Worm (Caenorhabditis elegans): ENCODE measurements around the gene srd-20.

DNA sequence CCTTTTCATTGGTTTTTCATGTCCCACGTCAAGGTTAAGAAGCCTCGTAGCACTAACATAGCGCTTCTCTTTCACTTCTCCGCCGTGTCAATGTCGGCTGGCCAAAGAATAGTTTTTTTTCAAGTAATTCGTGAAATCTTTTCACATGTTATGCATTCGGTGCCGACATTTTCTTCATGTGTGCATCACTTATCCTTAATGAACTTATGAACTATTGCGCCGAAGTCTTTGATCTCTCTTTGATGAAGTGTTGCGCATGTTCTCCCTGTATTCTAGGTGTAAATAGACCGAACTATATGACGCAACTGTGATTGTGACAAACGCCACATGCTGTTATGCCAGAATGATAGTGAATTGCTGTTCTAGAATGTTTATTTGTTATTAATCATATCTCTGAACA, 33.3 kb upstream of the srd-20 start:
- TF ChIP-seq sem-4 (tag; optimal IDR thresholded peaks at IDR 0.05) = no peak
- no peak for TF ChIP-seq ztf-1 (GFP tag; conservative IDR thresholded peaks at IDR 0.05)
- no peak for TF ChIP-seq unc-62 (GFP tag; optimal IDR thresholded peaks at IDR 0.05)
- TF ChIP-seq mbf-1 (tag; optimal IDR thresholded peaks at IDR 0.05) = no peak
- TF ChIP-seq nhr-12 (tag; optimal IDR thresholded peaks at IDR 0.05) = no peak
- TF ChIP-seq nhr-10 (tag; optimal IDR thresholded peaks at IDR 0.05) = no peak
- TF ChIP-seq nhr-77 (tag; optimal IDR thresholded peaks at IDR 0.05) = no peak
- TF ChIP-seq lsy-2 (tag; optimal IDR thresholded peaks at IDR 0.05) = no peak

Data from whole organism, L2 larva.